Worm (Caenorhabditis elegans): ENCODE data around the gene C09G9.8.

Gene C09G9.8

DNA sequence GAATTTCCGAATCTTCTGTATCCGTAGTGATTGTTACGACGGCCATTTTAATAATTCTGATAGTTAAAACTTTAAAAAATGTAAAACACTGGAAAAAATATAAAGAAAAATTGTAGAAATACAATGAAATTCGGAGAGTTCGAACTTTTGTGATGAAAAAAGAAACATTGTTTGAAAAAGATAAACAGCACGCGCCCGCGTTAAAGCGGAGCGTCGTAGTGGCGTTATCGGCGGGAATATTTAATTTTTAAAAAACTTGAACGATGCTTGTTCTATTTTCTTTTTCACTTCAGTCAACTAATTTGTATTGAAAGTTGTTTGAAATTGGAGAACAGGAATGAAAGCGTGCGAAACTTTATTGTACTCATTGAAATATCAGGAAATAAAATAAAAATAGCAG, 11.7 kb upstream of the C09G9.8 start, which contains the start of gene npp-23 (continued):
- TF ChIP-seq dpl-1 (GFP tag; optimal IDR thresholded peaks at IDR 0.05) (peak; percentile 93 to 96 (median 95)), nhr-237 (tag; optimal IDR thresholded peaks at IDR 0.05) (no peak), grh-1 (GFP tag; IDR thresholded peaks at IDR 0.05) (peak; percentile 38; the same call in 1 of the 2 replicates), unc-86 (tag; optimal IDR thresholded peaks at IDR 0.05) (no peak), pax-3 (tag; optimal IDR thresholded peaks at IDR 0.05) (no peak), lin-39 (tag; optimal IDR thresholded peaks at IDR 0.05) (no peak), nhr-84 (tag; optimal IDR thresholded peaks at IDR 0.05) (no peak), ztf-4 (tag; optimal IDR thresholded peaks at IDR 0.05) (no peak), hlh-17 (GFP tag; optimal IDR thresholded peaks at IDR 0.05; ENCODE audit: borderline replicate concordance) (no peak), nhr-12 (tag; optimal IDR thresholded peaks at IDR 0.05) (no peak), fkh-8 (tag; optimal IDR thresholded peaks at IDR 0.05) (no peak), nhr-71 (tag; optimal IDR thresholded peaks at IDR 0.05) (no peak), lin-14 (GFP tag; optimal IDR thresholded peaks at IDR 0.05) (no peak), ceh-88 (GFP tag; IDR thresholded peaks at IDR 0.05) (no peak), elt-2 (tag; optimal IDR thresholded peaks at IDR 0.05) (no peak)

DNA sequence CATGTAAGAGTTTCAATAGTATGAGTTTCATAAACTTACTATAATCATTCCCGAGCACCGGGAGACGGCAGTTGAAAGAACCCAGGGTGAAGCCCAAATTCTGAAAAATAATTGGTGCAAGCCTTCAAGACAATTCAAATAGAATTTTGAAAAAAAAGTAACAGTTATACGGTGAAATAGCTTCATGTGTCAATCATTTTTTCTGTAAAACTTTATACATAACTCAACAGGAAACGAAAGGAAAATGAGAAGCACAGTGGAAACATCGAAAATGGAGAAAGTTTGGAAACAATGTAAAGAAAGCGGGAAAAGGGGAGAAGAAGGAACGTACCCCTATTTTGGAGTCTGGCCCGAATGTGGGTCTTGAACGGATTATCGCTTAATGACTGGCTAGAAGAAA, 8.3 kb upstream of the C09G9.8 start, which contains the start of gene C09G9.3:
TSS of gene C09G9.3 (minus strand) at position 101 of the 400 bp plus-strand sequence.
- TF ChIP-seq mef-2 (tag; optimal IDR thresholded peaks at IDR 0.05) (no peak), fos-1 (tag; optimal IDR thresholded peaks at IDR 0.05) (no peak), lin-39 (tag; optimal IDR thresholded peaks at IDR 0.05) (no peak), swsn-7 (tag; optimal IDR thresholded peaks at IDR 0.05) (no peak), nhr-47 (tag; optimal IDR thresholded peaks at IDR 0.05) (no peak)

DNA sequence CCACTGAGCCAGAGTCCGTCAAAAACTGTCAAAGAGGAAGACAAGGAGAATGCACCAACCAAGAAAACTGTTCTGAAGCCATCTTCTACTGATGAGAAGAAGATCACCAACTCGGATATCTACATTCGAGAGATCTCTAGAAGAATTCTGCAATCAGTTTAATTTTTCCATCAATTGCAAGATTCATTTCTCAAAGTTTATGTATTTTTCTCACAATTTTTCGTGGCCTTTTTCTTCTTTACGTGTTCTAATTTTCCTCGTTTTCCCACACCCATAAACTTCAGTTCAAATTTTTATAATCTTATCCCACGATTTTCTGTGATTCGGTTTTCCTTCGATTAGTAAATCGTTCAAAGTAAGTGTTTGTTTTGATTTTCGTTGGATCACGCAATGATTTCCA, 7.4 kb upstream of the C09G9.8 start, which contains the start of gene hdl-2:
TSS of gene hdl-2 (plus strand) at position 301 of the 400 bp plus-strand sequence.
- TF ChIP-seq nhr-76 (tag; optimal IDR thresholded peaks at IDR 0.05): no peak
- TF ChIP-seq mef-2 (tag; optimal IDR thresholded peaks at IDR 0.05): no peak
- no peak for TF ChIP-seq ces-1 (GFP tag; optimal IDR thresholded peaks at IDR 0.05)
- no peak for TF ChIP-seq nhr-20 (tag; optimal IDR thresholded peaks at IDR 0.05)
- no peak for TF ChIP-seq fkh-10 (GFP tag; optimal IDR thresholded peaks at IDR 0.05)
- TF ChIP-seq Y116A8C.19 (tag; optimal IDR thresholded peaks at IDR 0.05; ENCODE audit: borderline replicate concordance): no peak
- no peak for TF ChIP-seq ets-5 (GFP tag; IDR thresholded peaks at IDR 0.05)
- TF ChIP-seq pag-3 (tag; optimal IDR thresholded peaks at IDR 0.05; ENCODE audit: borderline replicate concordance, insufficient read depth): no peak
- TF ChIP-seq nhr-12 (tag; optimal IDR thresholded peaks at IDR 0.05): no peak
- no peak for TF ChIP-seq lin-39 (tag; optimal IDR thresholded peaks at IDR 0.05)
- no peak for TF ChIP-seq elt-3 (tag; optimal IDR thresholded peaks at IDR 0.05)
- no peak for TF ChIP-seq snu-23 (GFP tag; optimal IDR thresholded peaks at IDR 0.05)
- no peak for TF ChIP-seq ceh-8 (GFP tag; optimal IDR thresholded peaks at IDR 0.05)

DNA sequence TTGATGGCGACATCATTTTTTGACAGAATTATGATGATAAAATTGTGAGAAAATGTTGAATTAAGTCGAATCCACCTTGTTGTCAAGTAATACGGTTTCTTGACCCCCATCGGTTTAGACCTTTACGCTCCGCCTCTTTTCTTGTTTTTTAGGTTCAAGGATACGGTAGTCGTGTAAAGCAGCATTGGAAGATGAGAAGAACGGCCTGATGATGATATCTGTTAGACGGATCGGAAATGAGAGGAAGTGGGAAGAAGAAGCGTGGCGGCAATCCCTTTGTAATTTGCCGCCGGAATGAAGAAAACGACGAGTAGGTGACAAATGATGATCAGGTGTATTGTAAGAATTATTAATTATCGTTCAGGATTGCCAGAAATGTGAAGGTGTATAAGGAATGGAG, 1.5 kb upstream of the C09G9.8 start, which contains the start of gene npax-4:
TSS of gene npax-4 (minus strand) at position 101 of the 400 bp plus-strand sequence.
- TF ChIP-seq mef-2 (tag; optimal IDR thresholded peaks at IDR 0.05) (no peak), sox-4 (tag; optimal IDR thresholded peaks at IDR 0.05) (no peak), sptf-1 (tag; optimal IDR thresholded peaks at IDR 0.05) (no peak), efl-1 (optimal IDR thresholded peaks at IDR 0.05) (no peak), efl-1 (GFP tag; optimal IDR thresholded peaks at IDR 0.05 in 1 of 2) (no peak), zag-1 (tag; optimal IDR thresholded peaks at IDR 0.05) (no peak), mdl-1 (tag; optimal IDR thresholded peaks at IDR 0.05) (no peak), F16B12.6 (tag; optimal IDR thresholded peaks at IDR 0.05) (no peak), nhr-237 (tag; optimal IDR thresholded peaks at IDR 0.05) (no peak), nhr-76 (tag; optimal IDR thresholded peaks at IDR 0.05) (no peak), fos-1 (tag; optimal IDR thresholded peaks at IDR 0.05) (no peak), lin-13 (GFP tag; optimal IDR thresholded peaks at IDR 0.05) (no peak), Y116A8C.19 (tag; optimal IDR thresholded peaks at IDR 0.05; ENCODE audit: borderline replicate concordance) (no peak), mab-9 (GFP tag; IDR thresholded peaks at IDR 0.05) (no peak)

All from whole organism, L1 larva.